Worm (Caenorhabditis elegans) whole organism, young adult: ENCODE results near the gene unc-103.
A peak's percentile ranks its signal among the peaks of the same experiment; 100 is the strongest.

Experiments used
- D2030.7 ChIP-seq: fragments of 200-800 bp; sonication (Bioruptor generic); IDR thresholded peaks from 2 replicates; pipeline ENCODE4 v1.3.6; 2022; ENCODE audit warnings: missing genetic modification reagents, missing genetic modification characterization, missing compliant biosample characterization
- F22D6.2 ChIP-seq: sonication (generic microtip); optimal IDR thresholded peaks from 2 replicates; lab custom pipeline; 2016; ENCODE audit warnings: mild to moderate bottlenecking, missing genetic modification characterization, missing compliant biosample characterization
- F33H1.4 ChIP-seq: fragments of 200-800 bp; sonication (Bioruptor generic); IDR thresholded peaks from 2 replicates; pipeline ENCODE4 v1.3.6; 2022; ENCODE audit warnings: missing genetic modification reagents, missing genetic modification characterization, missing compliant biosample characterization
- F55B11.4 ChIP-seq: sonication (generic microtip); optimal IDR thresholded peaks from 2 replicates; lab custom pipeline; 2016; ENCODE audit warnings: missing compliant biosample characterization, missing genetic modification characterization, borderline replicate concordance; ENCODE audit not compliant: insufficient read depth
- K11D2.4 ChIP-seq: fragments of 200-800 bp; sonication (Bioruptor generic); IDR thresholded peaks from 2 replicates; pipeline ENCODE4 v1.3.6; 2022; ENCODE audit warnings: missing genetic modification reagents, missing genetic modification characterization, missing compliant biosample characterization
- K12H6.12 ChIP-seq: fragments of 200-800 bp; sonication (Bioruptor generic); optimal IDR thresholded peaks from 2 replicates; lab custom pipeline; 2018; ENCODE audit warnings: mild to moderate bottlenecking, missing genetic modification characterization, missing compliant biosample characterization
- Y53F4B.3 ChIP-seq: fragments of 200-800 bp; sonication (Bioruptor generic); IDR thresholded peaks from 2 replicates; pipeline ENCODE4 v1.3.6; 2022; ENCODE audit warnings: missing genetic modification reagents, missing genetic modification characterization, missing compliant biosample characterization
- Y56A3A.18 ChIP-seq: fragments of 200-800 bp; sonication (Bioruptor generic); IDR thresholded peaks from 2 replicates; pipeline ENCODE4 v1.3.6; 2022; ENCODE audit warnings: missing genetic modification reagents, missing genetic modification characterization, missing compliant biosample characterization
- Y95B8A.8 ChIP-seq: fragments of 200-800 bp; sonication (Bioruptor generic); IDR thresholded peaks from 2 replicates; pipeline ENCODE4 v1.3.6; 2022; ENCODE audit warnings: missing genetic modification reagents, missing genetic modification characterization, missing compliant biosample characterization
- ZK185.1 ChIP-seq: sonication (generic microtip); optimal IDR thresholded peaks from 2 replicates; lab custom pipeline; 2016; ENCODE audit warnings: mild to moderate bottlenecking, missing genetic modification characterization, missing compliant biosample characterization; ENCODE audit not compliant: poor library complexity, severe bottlenecking
- akir-1 ChIP-seq: fragments of 200-800 bp; sonication (Bioruptor generic); optimal IDR thresholded peaks from 2 replicates; lab custom pipeline; 2018; ENCODE audit warnings: mild to moderate bottlenecking, missing genetic modification characterization, moderate library complexity, missing compliant biosample characterization
- ama-1 ChIP-seq, 3 experiments: fragments of 150-350 bp in 1 of 3; sonication (generic microtip) in 2 of 3; optimal IDR thresholded peaks; 2 replicates each; lab custom pipeline; 2014 to 2018; ENCODE audit warnings: missing biosample characterization in 2 of 3, missing genetic modification characterization in 2 of 3, missing genetic modification reagents in 2 of 3
- aptf-3 ChIP-seq: fragments of 200-800 bp; sonication (Bioruptor generic); IDR thresholded peaks from 2 replicates; pipeline ENCODE4 v1.3.6; 2022; ENCODE audit warnings: missing genetic modification characterization, missing compliant biosample characterization
- attf-5 ChIP-seq: fragments of 200-800 bp; sonication (Bioruptor generic); optimal IDR thresholded peaks from 2 replicates; lab custom pipeline; 2018; ENCODE audit warnings: mild to moderate bottlenecking, missing genetic modification characterization, missing compliant biosample characterization
- attf-6 ChIP-seq: fragments of 200-800 bp; sonication (Bioruptor generic); IDR thresholded peaks from 2 replicates; pipeline ENCODE4 v1.3.6; 2022; ENCODE audit warnings: missing genetic modification reagents, missing genetic modification characterization, missing compliant biosample characterization
- bed-2 ChIP-seq: fragments of 200-800 bp; sonication (Bioruptor generic); IDR thresholded peaks from 2 replicates; pipeline ENCODE4 v1.3.6; 2022; ENCODE audit warnings: missing genetic modification reagents, missing genetic modification characterization, missing compliant biosample characterization
- ceh-100 ChIP-seq: fragments of 200-800 bp; sonication (Bioruptor generic); IDR thresholded peaks from 2 replicates; pipeline ENCODE4 v1.3.6; 2022; ENCODE audit warnings: missing genetic modification reagents, missing genetic modification characterization, missing compliant biosample characterization
- dox-1 ChIP-seq: fragments of 200-800 bp; sonication (Bioruptor generic); IDR thresholded peaks from 2 replicates; pipeline ENCODE4 v1.3.6; 2022; ENCODE audit warnings: missing genetic modification reagents, missing genetic modification characterization, missing compliant biosample characterization
- dpff-1 ChIP-seq: sonication (generic microtip); optimal IDR thresholded peaks from 2 replicates; lab custom pipeline; 2017; ENCODE audit warnings: mild to moderate bottlenecking, missing genetic modification characterization, missing compliant biosample characterization
- efl-1 ChIP-seq: fragments of 150-350 bp; optimal IDR thresholded peaks from 2 replicates; lab custom pipeline; 2014; ENCODE audit warnings: missing biosample characterization, missing genetic modification reagents, missing genetic modification characterization
- egl-18 ChIP-seq: fragments of 200-800 bp; sonication (Bioruptor generic); IDR thresholded peaks from 2 replicates; pipeline ENCODE4 v1.3.6; 2022; ENCODE audit warnings: missing genetic modification reagents, missing genetic modification characterization, missing compliant biosample characterization
- egrh-3 ChIP-seq: fragments of 200-800 bp; sonication (Bioruptor generic); IDR thresholded peaks from 2 replicates; pipeline ENCODE4 v1.3.6; 2022; ENCODE audit warnings: missing genetic modification reagents, missing genetic modification characterization, missing compliant biosample characterization
- ekl-4 ChIP-seq: fragments of 200-800 bp; sonication (Bioruptor generic); IDR thresholded peaks from 2 replicates; pipeline ENCODE4 v1.3.6; 2022; ENCODE audit warnings: missing genetic modification reagents, missing genetic modification characterization, missing compliant biosample characterization
- ets-4 ChIP-seq: fragments of 200-800 bp; sonication (Bioruptor generic); optimal IDR thresholded peaks from 2 replicates; lab custom pipeline; 2018; ENCODE audit warnings: mild to moderate bottlenecking, missing genetic modification characterization, missing compliant biosample characterization
- hlh-12 ChIP-seq: sonication (generic microtip); optimal IDR thresholded peaks from 2 replicates; lab custom pipeline; 2016; ENCODE audit warnings: missing genetic modification characterization, missing compliant biosample characterization
- hlh-26 ChIP-seq: fragments of 200-800 bp; sonication (Bioruptor generic); conservative IDR thresholded peaks from 2 replicates; pipeline ENCODE4 v1.3.6; 2022; ENCODE audit warnings: missing genetic modification reagents, missing genetic modification characterization, missing compliant biosample characterization
- hmg-20 ChIP-seq: fragments of 200-800 bp; sonication (Bioruptor generic); IDR thresholded peaks from 2 replicates; pipeline ENCODE4 v1.3.6; 2022; ENCODE audit warnings: missing genetic modification reagents, missing genetic modification characterization, missing compliant biosample characterization
- hrde-1 ChIP-seq: sonication (generic microtip); optimal IDR thresholded peaks from 2 replicates; lab custom pipeline; 2016; ENCODE audit warnings: missing genetic modification characterization, mild to moderate bottlenecking, missing compliant biosample characterization, moderate library complexity, missing genotype, missing genetic modification reagents, borderline replicate concordance
- hsf-1 ChIP-seq: fragments of 200-800 bp; sonication (Bioruptor generic); IDR thresholded peaks from 2 replicates; pipeline ENCODE4 v1.3.6; 2022; ENCODE audit warnings: missing genetic modification reagents, missing genetic modification characterization, missing compliant biosample characterization
- lag-1 ChIP-seq: fragments of 200-800 bp; sonication (Bioruptor generic); IDR thresholded peaks from 2 replicates; pipeline ENCODE4 v1.3.6; 2022; ENCODE audit warnings: missing genetic modification reagents, missing genetic modification characterization, missing compliant biosample characterization
- let-526 ChIP-seq: fragments of 200-800 bp; sonication (Bioruptor generic); IDR thresholded peaks from 2 replicates; pipeline ENCODE4 v1.3.6; 2022; ENCODE audit warnings: missing genetic modification reagents, missing genetic modification characterization, missing compliant biosample characterization
- let-607 ChIP-seq, 2 experiments: fragments of 200-800 bp in 1 of 2; sonication (Bioruptor generic) in 1 of 2; sonication (generic microtip) in 1 of 2; optimal IDR thresholded peaks; 2 replicates each; lab custom pipeline; 2016 to 2018; ENCODE audit warnings: mild to moderate bottlenecking in 2 of 2, missing compliant biosample characterization in 2 of 2, missing genetic modification characterization in 2 of 2, moderate library complexity in 2 of 2, missing genotype in 1 of 2
- lin-40 ChIP-seq: sonication (generic microtip); optimal IDR thresholded peaks from 2 replicates; lab custom pipeline; 2016; ENCODE audit warnings: missing genetic modification characterization, mild to moderate bottlenecking, missing compliant biosample characterization, missing genotype, missing genetic modification reagents
- lin-54 ChIP-seq: fragments of 200-800 bp; sonication (Bioruptor generic); optimal IDR thresholded peaks from 2 replicates; lab custom pipeline; 2018; ENCODE audit warnings: mild to moderate bottlenecking, missing genetic modification characterization, missing compliant biosample characterization
- lsl-1 ChIP-seq: fragments of 200-800 bp; sonication (Bioruptor generic); optimal IDR thresholded peaks from 2 replicates; lab custom pipeline; 2018; ENCODE audit warnings: mild to moderate bottlenecking, missing genetic modification characterization, moderate library complexity, missing compliant biosample characterization
- lsy-27 ChIP-seq: sonication (generic microtip); optimal IDR thresholded peaks from 2 replicates; lab custom pipeline; 2017; ENCODE audit warnings: missing genetic modification characterization, mild to moderate bottlenecking, missing compliant biosample characterization, antibody characterized with exemption, missing genotype, borderline replicate concordance; ENCODE audit not compliant: insufficient read depth
- madf-10 ChIP-seq: sonication (generic microtip); optimal IDR thresholded peaks from 2 replicates; lab custom pipeline; 2016; ENCODE audit warnings: mild to moderate bottlenecking, missing genetic modification characterization, missing compliant biosample characterization
- madf-8 ChIP-seq: fragments of 200-800 bp; sonication (Bioruptor generic); conservative IDR thresholded peaks from 2 replicates; pipeline ENCODE4 v1.3.6; 2022; ENCODE audit warnings: missing genetic modification reagents, missing genetic modification characterization, missing compliant biosample characterization
- mes-4 ChIP-seq: sonication (generic microtip); optimal IDR thresholded peaks from 2 replicates; lab custom pipeline; 2016; ENCODE audit warnings: missing genotype, missing genetic modification characterization, missing compliant biosample characterization
- nfya-1 ChIP-seq: sonication (generic microtip); optimal IDR thresholded peaks from 2 replicates; lab custom pipeline; 2017; ENCODE audit warnings: antibody characterized with exemption, missing compliant biosample characterization, missing genetic modification characterization, borderline replicate concordance; ENCODE audit not compliant: insufficient read depth
- nhr-120 ChIP-seq: fragments of 200-800 bp; sonication (Bioruptor generic); IDR thresholded peaks from 2 replicates; pipeline ENCODE4 v1.3.6; 2022; ENCODE audit warnings: missing genetic modification characterization, missing compliant biosample characterization
- sea-2 ChIP-seq: fragments of 200-800 bp; sonication (Bioruptor generic); IDR thresholded peaks from 2 replicates; pipeline ENCODE4 v1.3.6; 2022; ENCODE audit warnings: missing genetic modification characterization, missing compliant biosample characterization
- snpc-4 ChIP-seq, 5 experiments: fragments of 150-350 bp in 1 of 5; sonication (generic microtip) in 4 of 5; optimal IDR thresholded peaks; 2 replicates each; lab custom pipeline; 2014 to 2018; ENCODE audit warnings: missing genetic modification characterization in 5 of 5, missing biosample characterization in 3 of 5, antibody characterized with exemption in 2 of 5, mild to moderate bottlenecking in 2 of 5, missing compliant biosample characterization in 2 of 5, missing genotype in 2 of 5, moderate library complexity in 2 of 5, missing genetic modification reagents in 1 of 5
- ztf-18 ChIP-seq: sonication (generic microtip); optimal IDR thresholded peaks from 2 replicates; lab custom pipeline; 2016; ENCODE audit warnings: missing genotype, mild to moderate bottlenecking, missing genetic modification characterization, missing compliant biosample characterization
- ztf-26 ChIP-seq: sonication (generic microtip); optimal IDR thresholded peaks from 2 replicates; lab custom pipeline; 2017; ENCODE audit warnings: missing genetic modification characterization, missing compliant biosample characterization
- ztf-3 ChIP-seq: fragments of 200-800 bp; sonication (Bioruptor generic); optimal IDR thresholded peaks from 2 replicates; lab custom pipeline; 2018; ENCODE audit warnings: mild to moderate bottlenecking, missing genetic modification characterization, missing compliant biosample characterization
- ztf-6 ChIP-seq: fragments of 200-800 bp; sonication (Bioruptor generic); IDR thresholded peaks from 2 replicates; pipeline ENCODE4 v1.3.6; 2022; ENCODE audit warnings: missing genetic modification reagents, missing genetic modification characterization, missing compliant biosample characterization

unc-103 gene

ce11 chrIII:4193659-4194103, 78.5 kb downstream of the unc-103 start, which contains the start of gene xbp-1 (continued):
- TF ChIP-seq sea-2 (GFP tag; lab: Robert Waterston, UW), result no peak
- no peak for TF ChIP-seq attf-6
- no peak; the same call in 1 of the 2 replicates for TF ChIP-seq K11D2.4 (GFP tag; lab: Robert Waterston, UW)
- peak; percentile 98 for TF ChIP-seq attf-5
- peak; percentile 23 for TF ChIP-seq lsl-1
- TF ChIP-seq hmg-20 (GFP tag; lab: Robert Waterston, UW), result no peak
- TF ChIP-seq nhr-120, result no peak
- peak; percentile 84 for TF ChIP-seq lin-40 (tag; lab: Kevin White, UChicago)
- TF ChIP-seq Y95B8A.8 (GFP tag; lab: Robert Waterston, UW), result 0 out of 2 replicates have a peak, but pooled peaks have one; percentile 38
- TF ChIP-seq Y56A3A.18 (GFP tag; lab: Robert Waterston, UW), result no peak
- TF ChIP-seq ztf-26, result peak; percentile 44
- TF ChIP-seq ets-4 (GFP tag; lab: Kevin White, UChicago), result peak; percentile 95
- TF ChIP-seq F22D6.2 (tag; lab: Kevin White, UChicago), result peak; percentile 47
- no peak for TF ChIP-seq lag-1
- no peak for TF ChIP-seq bed-2 (GFP tag; lab: Robert Waterston, UW)
- no peak for TF ChIP-seq F55B11.4 (tag; lab: Kevin White, UChicago)
- no peak for TF ChIP-seq aptf-3 (GFP tag; lab: Robert Waterston, UW)
- peak; percentile 67 for TF ChIP-seq lin-54 (GFP tag; lab: Kevin White, UChicago)
- no peak for TF ChIP-seq mes-4
- no peak for TF ChIP-seq D2030.7
- no peak for TF ChIP-seq nfya-1 (tag; lab: Kevin White, UChicago)
- peak; percentile 89 for TF ChIP-seq K12H6.12 (tag; lab: Kevin White, UChicago)
- TF ChIP-seq efl-1, result no peak
- TF ChIP-seq hlh-12 (tag; lab: Kevin White, UChicago), result no peak
- no peak for TF ChIP-seq egrh-3 (GFP tag; lab: Robert Waterston, UW)
- TF ChIP-seq hsf-1 (GFP tag; lab: Robert Waterston, UW), result no peak
- TF ChIP-seq ZK185.1 (tag; lab: Kevin White, UChicago), result peak; percentile 80
- TF ChIP-seq let-526 (GFP tag; lab: Robert Waterston, UW), result peak; percentile 59; the same call in 1 of the 2 replicates
- TF ChIP-seq Y53F4B.3 (GFP tag; lab: Robert Waterston, UW), result no peak
- 0 out of 2 replicates have a peak, but pooled peaks have one; percentile 23 for TF ChIP-seq egl-18 (GFP tag; lab: Robert Waterston, UW)
- TF ChIP-seq hlh-26 (GFP tag; lab: Robert Waterston, UW), result no peak
- no peak for TF ChIP-seq ceh-100 (GFP tag; lab: Robert Waterston, UW)
- no peak for TF ChIP-seq dpff-1
- no peak for TF ChIP-seq F33H1.4
- TF ChIP-seq snpc-4 (GFP tag; optimal IDR thresholded peaks at IDR 0.05; lab: Kevin White, UChicago), result no peak
- TF ChIP-seq snpc-4 (tag; optimal IDR thresholded peaks at IDR 0.05; lab: Kevin White, UChicago), result peak; percentile 52 to 71 (median 56)
- peak; percentile 92 for TF ChIP-seq dox-1 (GFP tag; lab: Robert Waterston, UW)
- TF ChIP-seq ekl-4, result peak; percentile 78
- peak; percentile 64 for TF ChIP-seq ztf-18 (tag; lab: Kevin White, UChicago)
- TF ChIP-seq ztf-6 (GFP tag; lab: Robert Waterston, UW), result peak; percentile 32; the same call in 1 of the 2 replicates
- peak; percentile 75 for TF ChIP-seq ama-1 (optimal IDR thresholded peaks at IDR 0.05; lab: Kevin White, UChicago)
- no peak for TF ChIP-seq ama-1 (GFP tag; optimal IDR thresholded peaks at IDR 0.05; lab: Kevin White, UChicago)
- peak; percentile 99 for TF ChIP-seq let-607 (tag; optimal IDR thresholded peaks at IDR 0.05; lab: Kevin White, UChicago)
- peak; percentile 3 for TF ChIP-seq ztf-3
- no peak for TF ChIP-seq madf-8 (GFP tag; lab: Robert Waterston, UW)
- peak; percentile 74 for TF ChIP-seq akir-1
- no peak for TF ChIP-seq hrde-1 (tag; lab: Kevin White, UChicago)
- TF ChIP-seq madf-10 (tag; lab: Kevin White, UChicago), result peak; percentile 91
- no peak for TF ChIP-seq lsy-27 (tag; lab: Kevin White, UChicago)
